Fruit fly (Drosophila melanogaster) whole organism, embryonic: ENCODE measurements around the gene CG42820.

ENCODE experiments used
- Atf6 ChIP-seq: fragments of 200-800 bp; sonication (Bioruptor generic); IDR thresholded peaks from 2 replicates; pipeline ENCODE4 v1.3.6; 2022; ENCODE audit warnings: missing biosample characterization, missing genetic modification characterization
- Bdp1 ChIP-seq: fragments of 200-800 bp; sonication (Bioruptor generic); optimal IDR thresholded peaks from 3 replicates; lab custom pipeline; 2016; ENCODE audit warnings: missing biosample characterization, missing genetic modification characterization
- CG10209 ChIP-seq: fragments of 200-800 bp; sonication (Bioruptor generic); optimal IDR thresholded peaks from 3 replicates; lab custom pipeline; 2017; ENCODE audit warnings: missing biosample characterization, mild to moderate bottlenecking, missing genetic modification characterization, missing genetic modification reagents
- CG10979 ChIP-seq: fragments of 200-800 bp; sonication (Bioruptor generic); optimal IDR thresholded peaks from 2 replicates; lab custom pipeline; 2018; ENCODE audit warnings: missing biosample characterization, mild to moderate bottlenecking, missing genetic modification characterization, moderate library complexity
- CG11456 ChIP-seq: fragments of 200-800 bp; sonication (Bioruptor generic); IDR thresholded peaks from 3 replicates; pipeline ENCODE4 v1.3.6; 2022; ENCODE audit warnings: missing biosample characterization, missing genetic modification characterization
- CG14050 ChIP-seq: fragments of 200-800 bp; sonication (Bioruptor generic); IDR thresholded peaks from 3 replicates; pipeline ENCODE4 v1.3.6; 2022; ENCODE audit warnings: missing biosample characterization, missing genetic modification characterization
- CG3847 ChIP-seq: fragments of 200-800 bp; sonication (Bioruptor generic); IDR thresholded peaks from 2 replicates; pipeline ENCODE4 v1.3.6; 2022; ENCODE audit warnings: missing biosample characterization, missing genetic modification characterization
- CG42726 ChIP-seq: fragments of 200-800 bp; sonication (Bioruptor generic); IDR thresholded peaks from 2 replicates; pipeline ENCODE4 v1.3.6; 2022; ENCODE audit warnings: missing biosample characterization, missing genetic modification characterization; ENCODE audit not compliant: partially characterized antibody
- CG5180 ChIP-seq: fragments of 200-800 bp; sonication (Bioruptor generic); optimal IDR thresholded peaks from 3 replicates; lab custom pipeline; 2017; ENCODE audit warnings: missing biosample characterization, missing genetic modification characterization, mild to moderate bottlenecking, moderate library complexity, missing genetic modification reagents
- CG6765 ChIP-seq: fragments of 200-800 bp; sonication (Bioruptor generic); optimal IDR thresholded peaks from 3 replicates; lab custom pipeline; 2017; ENCODE audit warnings: missing biosample characterization, mild to moderate bottlenecking, missing genetic modification characterization
- CG7372 ChIP-seq: fragments of 200-800 bp; sonication (Bioruptor generic); IDR thresholded peaks from 2 replicates; pipeline ENCODE4 v1.3.6; 2022; ENCODE audit warnings: missing biosample characterization, missing genetic modification characterization
- CG8478 ChIP-seq: fragments of >200 bp; optimal IDR thresholded peaks from 2 replicates; lab custom pipeline; 2018
- CG8765 ChIP-seq: fragments of 200-800 bp; sonication (Bioruptor generic); IDR thresholded peaks from 2 replicates; pipeline ENCODE4 v1.3.6; 2022; ENCODE audit warnings: missing biosample characterization, missing genetic modification characterization
- CG9215 ChIP-seq: fragments of 200-800 bp; sonication (Bioruptor generic); IDR thresholded peaks from 2 replicates; pipeline ENCODE4 v1.3.6; 2022; ENCODE audit warnings: missing biosample characterization, missing genetic modification characterization
- CG9876 ChIP-seq: fragments of 200-800 bp; sonication (Bioruptor generic); optimal IDR thresholded peaks from 2 replicates; lab custom pipeline; 2016; ENCODE audit warnings: missing biosample characterization, missing genetic modification characterization
- CG9932 ChIP-seq: fragments of 200-800 bp; sonication (Bioruptor generic); IDR thresholded peaks from 2 replicates; pipeline ENCODE4 v1.3.6; 2022; ENCODE audit warnings: missing biosample characterization, missing genetic modification characterization
- CHES-1-like ChIP-seq: fragments of 200-800 bp; sonication (Bioruptor generic); optimal IDR thresholded peaks from 2 replicates; lab custom pipeline; 2016; ENCODE audit warnings: missing biosample characterization, missing genetic modification characterization
- Doc2 ChIP-seq: fragments of 200-800 bp; sonication (Bioruptor generic); IDR thresholded peaks from 2 replicates; pipeline ENCODE4 v1.3.6; 2022; ENCODE audit warnings: missing biosample characterization, missing genetic modification characterization
- Dp ChIP-seq: fragments of 200-800 bp; sonication (Bioruptor generic); optimal IDR thresholded peaks from 2 replicates; lab custom pipeline; 2018; ENCODE audit warnings: missing biosample characterization, mild to moderate bottlenecking, missing genetic modification characterization, moderate library complexity
- Drgx ChIP-seq: fragments of 200-800 bp; sonication (Bioruptor generic); IDR thresholded peaks from 2 replicates; pipeline ENCODE4 v1.3.6; 2022; ENCODE audit warnings: missing biosample characterization, missing genetic modification characterization
- Fer3 ChIP-seq: fragments of 200-800 bp; sonication (Bioruptor generic); optimal IDR thresholded peaks from 2 replicates; lab custom pipeline; 2018; ENCODE audit warnings: missing biosample characterization, mild to moderate bottlenecking, missing genetic modification characterization, moderate library complexity
- Gsc ChIP-seq: fragments of 200-800 bp; sonication (Bioruptor generic); IDR thresholded peaks from 2 replicates; pipeline ENCODE4 v1.3.6; 2022; ENCODE audit warnings: missing biosample characterization, missing genetic modification characterization
- H15 ChIP-seq: fragments of 200-800 bp; sonication (Bioruptor generic); IDR thresholded peaks from 3 replicates; pipeline ENCODE4 v1.3.6; 2022; ENCODE audit warnings: missing biosample characterization, missing genetic modification characterization
- Hey ChIP-seq: fragments of 200-800 bp; sonication (Bioruptor generic); optimal IDR thresholded peaks from 3 replicates; lab custom pipeline; 2018; ENCODE audit warnings: missing biosample characterization, mild to moderate bottlenecking, missing genetic modification characterization
- Hmr ChIP-seq: fragments of 200-800 bp; sonication (Bioruptor generic); optimal IDR thresholded peaks from 3 replicates; lab custom pipeline; 2017; ENCODE audit warnings: mild to moderate bottlenecking, missing biosample characterization, missing genetic modification reagents, missing genetic modification characterization
- Hr78 ChIP-seq, 2 experiments: fragments of 200-800 bp in 1 of 2; fragments of >200 bp in 1 of 2; sonication (Bioruptor generic) in 1 of 2; optimal IDR thresholded peaks; 2 replicates each; lab custom pipeline; 2017 to 2019; ENCODE audit warnings: missing biosample characterization in 2 of 2, missing genetic modification characterization in 2 of 2, mild to moderate bottlenecking in 1 of 2, moderate library complexity in 1 of 2
- NC2β ChIP-seq: fragments of 200-800 bp; sonication (Bioruptor generic); optimal IDR thresholded peaks from 2 replicates; lab custom pipeline; 2016; ENCODE audit warnings: missing biosample characterization, missing genetic modification characterization
- Pdp1 ChIP-seq, 2 experiments: fragments of 200-800 bp; sonication (Bioruptor generic); optimal IDR thresholded peaks; 3 replicates each; lab custom pipeline; 2016; ENCODE audit warnings: missing biosample characterization in 2 of 2, missing genetic modification characterization in 2 of 2, mild to moderate bottlenecking in 1 of 2, moderate library complexity in 1 of 2
- Vsx1 ChIP-seq: fragments of 200-800 bp; sonication (Bioruptor generic); optimal IDR thresholded peaks from 2 replicates; lab custom pipeline; 2017; ENCODE audit warnings: missing biosample characterization, mild to moderate bottlenecking, missing genetic modification characterization, missing genetic modification reagents
- bab2 ChIP-seq: fragments of 200-800 bp; sonication (Bioruptor generic); optimal IDR thresholded peaks from 2 replicates; lab custom pipeline; 2016; ENCODE audit warnings: missing biosample characterization, missing genetic modification characterization
- br ChIP-seq: fragments of >200 bp; optimal IDR thresholded peaks from 2 replicates; lab custom pipeline; 2017
- cas ChIP-seq: fragments of 200-800 bp; sonication (Bioruptor generic); IDR thresholded peaks from 2 replicates; pipeline ENCODE4 v1.3.6; 2022; ENCODE audit warnings: missing biosample characterization, missing genetic modification characterization
- danr ChIP-seq: fragments of 200-800 bp; sonication (Bioruptor generic); IDR thresholded peaks from 2 replicates; pipeline ENCODE4 v1.3.6; 2022; ENCODE audit warnings: missing biosample characterization, missing genetic modification characterization
- exex ChIP-seq: fragments of 200-800 bp; sonication (Bioruptor generic); optimal IDR thresholded peaks from 4 replicates; lab custom pipeline; 2018; ENCODE audit warnings: missing biosample characterization, mild to moderate bottlenecking, missing genetic modification characterization, moderate library complexity
- gem ChIP-seq: fragments of 200-800 bp; sonication (Bioruptor generic); optimal IDR thresholded peaks from 2 replicates; lab custom pipeline; 2019; ENCODE audit warnings: missing biosample characterization, mild to moderate bottlenecking, missing genetic modification characterization, moderate library complexity
- gfzf ChIP-seq: fragments of 200-800 bp; sonication (Bioruptor generic); optimal IDR thresholded peaks from 2 replicates; lab custom pipeline; 2016; ENCODE audit warnings: missing biosample characterization, mild to moderate bottlenecking, missing genetic modification characterization, moderate library complexity
- gro ChIP-seq: fragments of 200-800 bp; sonication (Bioruptor generic); optimal IDR thresholded peaks from 2 replicates; lab custom pipeline; 2016; ENCODE audit warnings: missing biosample characterization, missing genetic modification characterization
- hkb ChIP-seq, 2 experiments: fragments of 200-800 bp in 1 of 2; fragments of >200 bp in 1 of 2; sonication (Bioruptor generic) in 1 of 2; IDR thresholded peaks in 1 of 2; optimal IDR thresholded peaks in 1 of 2; 2 replicates each; pipeline versions ENCODE4 v1.3.6 to Lab custom; 2017 to 2022; ENCODE audit warnings: missing biosample characterization in 1 of 2, missing genetic modification characterization in 1 of 2
- knrl ChIP-seq: fragments of 200-800 bp; sonication (Bioruptor generic); IDR thresholded peaks from 3 replicates; pipeline ENCODE4 v1.3.6; 2022; ENCODE audit warnings: missing biosample characterization, missing genetic modification characterization; ENCODE audit not compliant: partially characterized antibody
- pan ChIP-seq, 4 experiments: fragments of >200 bp in 3 of 4; fragments of 200-800 bp in 1 of 4; sonication (Bioruptor generic) in 1 of 4; optimal IDR thresholded peaks in 3 of 4; IDR thresholded peaks in 1 of 4; 2 replicates each; pipeline versions ENCODE4 v1.3.6 to Lab custom; 2017 to 2022; ENCODE audit warnings: missing biosample characterization in 2 of 4, missing genetic modification characterization in 2 of 4, mixed read lengths in 1 of 4
- pros ChIP-seq: fragments of 200-800 bp; sonication (Bioruptor generic); optimal IDR thresholded peaks from 3 replicates; lab custom pipeline; 2019; ENCODE audit warnings: missing biosample characterization, mild to moderate bottlenecking, missing genetic modification characterization, moderate library complexity
- pum ChIP-seq: fragments of 200-800 bp; sonication (Bioruptor generic); optimal IDR thresholded peaks from 2 replicates; lab custom pipeline; 2016; ENCODE audit warnings: missing biosample characterization, missing genetic modification characterization
- ro ChIP-seq: fragments of 200-800 bp; sonication (Bioruptor generic); IDR thresholded peaks from 2 replicates; pipeline ENCODE4 v1.3.6; 2022; ENCODE audit warnings: missing biosample characterization, missing genetic modification characterization
- sc ChIP-seq, 3 experiments: fragments of >200 bp in 2 of 3; fragments of 200-800 bp in 1 of 3; sonication (Bioruptor generic) in 1 of 3; optimal IDR thresholded peaks; 2 replicates in 2 of 3; 3 replicates in 1 of 3; lab custom pipeline; 2017; ENCODE audit warnings: mild to moderate bottlenecking in 1 of 3, missing biosample characterization in 1 of 3, missing genetic modification characterization in 1 of 3, missing genetic modification reagents in 1 of 3
- sens ChIP-seq: fragments of 200-800 bp; sonication (Bioruptor generic); peaks from one replicate; lab custom pipeline; 2016; ENCODE audit warnings: missing biosample characterization, missing genetic modification characterization
- so ChIP-seq: fragments of 200-800 bp; sonication (Bioruptor generic); IDR thresholded peaks from 3 replicates; pipeline ENCODE4 v1.3.6; 2022; ENCODE audit warnings: missing biosample characterization, missing genetic modification characterization
- sug ChIP-seq: fragments of 200-800 bp; optimal IDR thresholded peaks from 2 replicates; lab custom pipeline; 2019; ENCODE audit warnings: missing biosample characterization, mild to moderate bottlenecking, missing genetic modification characterization, moderate library complexity
- unpg ChIP-seq: fragments of 200-800 bp; sonication (Bioruptor generic); optimal IDR thresholded peaks from 3 replicates; lab custom pipeline; 2018; ENCODE audit warnings: missing biosample characterization, mild to moderate bottlenecking, missing genetic modification characterization, moderate library complexity
- vnd ChIP-seq: fragments of 200-800 bp; sonication (Bioruptor generic); IDR thresholded peaks from 3 replicates; pipeline ENCODE4 v1.3.6; 2022; ENCODE audit warnings: missing biosample characterization, missing genetic modification characterization; ENCODE audit not compliant: partially characterized antibody
- wdn ChIP-seq: fragments of 200-800 bp; sonication (Bioruptor generic); IDR thresholded peaks from 2 replicates; pipeline ENCODE4 v1.3.6; 2022; ENCODE audit warnings: missing biosample characterization, missing genetic modification characterization

CG42820 gene

DNA sequence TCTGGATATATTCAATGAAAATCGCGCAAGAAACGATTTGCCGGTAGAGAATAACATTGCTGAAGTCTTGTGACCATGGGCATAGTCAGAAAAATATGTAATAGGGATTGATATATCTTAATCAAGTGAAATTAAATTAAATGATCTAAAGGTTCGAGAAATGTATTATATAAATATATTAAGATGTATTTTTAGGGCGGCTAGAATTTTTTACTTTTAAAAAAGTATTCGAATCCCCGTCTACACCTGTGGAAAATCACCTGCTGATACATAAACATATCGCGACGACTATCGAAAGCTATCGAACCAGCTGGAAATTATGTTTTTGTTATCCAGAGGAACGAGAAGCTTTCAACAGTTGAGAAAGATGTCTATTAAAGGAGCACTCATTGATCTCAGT, 15.5 kb downstream of the CG42820 start, which contains the start of the genes CG13390 and CG17294 (continued):
- TF ChIP-seq pan (optimal IDR thresholded peaks at IDR 0.05; lab: Kevin White, UChicago) (no peak), pan (GFP tag; optimal IDR thresholded peaks at IDR 0.05 in 1 of 2, IDR thresholded peaks at IDR 0.05 in 1 of 2) (peak in 1 of 2 experiments; percentile 100), CG11456 (peak; percentile 99), danr (GFP tag; lab: Robert Waterston, UW) (peak; percentile 99), bab2 (GFP tag; lab: Kevin White, UChicago) (peak; percentile 96), ro (peak; percentile 99), hkb (optimal IDR thresholded peaks at IDR 0.05; lab: Kevin White, UChicago) (no peak), hkb (GFP tag; IDR thresholded peaks at IDR 0.05; lab: Robert Waterston, UW) (peak; percentile 100), CG42726 (peak; percentile 63), sug (peak; percentile 99), gro (GFP tag; lab: Kevin White, UChicago) (peak; percentile 97), CG6765 (peak; percentile 100), Dp (peak; percentile 54), gfzf (GFP tag; lab: Kevin White, UChicago) (no peak), Doc2 (GFP tag; lab: Robert Waterston, UW) (peak; percentile 98), pum (GFP tag; lab: Kevin White, UChicago) (peak; percentile 92), CG14050 (GFP tag; lab: Robert Waterston, UW) (peak; percentile 99), Bdp1 (GFP tag; lab: Kevin White, UChicago) (peak; percentile 88), CG3847 (GFP tag; lab: Robert Waterston, UW) (peak; percentile 100), exex (tag; lab: Kevin White, UChicago) (peak; percentile 98), sens (GFP tag; lab: Kevin White, UChicago) (peak; percentile 99), br (no peak), CG5180 (GFP tag; lab: Kevin White, UChicago) (peak; percentile 94), CG10209 (GFP tag; lab: Kevin White, UChicago) (peak; percentile 99), CG9876 (peak; percentile 55), Atf6 (GFP tag; lab: Robert Waterston, UW) (peak; percentile 100), CG7372 (GFP tag; lab: Robert Waterston, UW) (peak; percentile 100), Hr78 (GFP tag; optimal IDR thresholded peaks at IDR 0.05; lab: Kevin White, UChicago) (peak in 1 of 2 experiments; percentile 97), wdn (peak; percentile 100), CG10979 (tag; lab: Kevin White, UChicago) (peak; percentile 99), so (GFP tag; lab: Robert Waterston, UW) (peak; percentile 100), gem (peak; percentile 100), Fer3 (tag; lab: Kevin White, UChicago) (peak; percentile 100), CHES-1-like (GFP tag; lab: Kevin White, UChicago) (peak; percentile 87), cas (GFP tag; lab: Robert Waterston, UW) (peak; percentile 99), sc (optimal IDR thresholded peaks at IDR 0.05; lab: Kevin White, UChicago) (no peak), sc (GFP tag; optimal IDR thresholded peaks at IDR 0.05; lab: Kevin White, UChicago) (peak; percentile 99), CG8765 (peak; percentile 99), Drgx (GFP tag; lab: Robert Waterston, UW) (peak; percentile 100), H15 (GFP tag; lab: Robert Waterston, UW) (peak; percentile 100), Pdp1 (GFP tag; optimal IDR thresholded peaks at IDR 0.05; lab: Kevin White, UChicago) (peak; percentile 96 to 97), CG8478 (no peak), NC2β (peak; percentile 90), unpg (peak; percentile 100), knrl (GFP tag; lab: Robert Waterston, UW) (peak; percentile 76), Hmr (GFP tag; lab: Kevin White, UChicago) (peak; percentile 100), CG9215 (GFP tag; lab: Robert Waterston, UW) (peak; percentile 99), vnd (GFP tag; lab: Robert Waterston, UW) (peak; percentile 63), Gsc (peak; percentile 98), Hey (tag; lab: Kevin White, UChicago) (peak; percentile 92), CG9932 (GFP tag; lab: Robert Waterston, UW) (peak; percentile 100), Vsx1 (GFP tag; lab: Kevin White, UChicago) (peak; percentile 98), pros (GFP tag; lab: Kevin White, UChicago) (peak; percentile 89)
